Fruit fly (Drosophila melanogaster) whole organism, prepupa: ENCODE results near the gene CG15221.

Experiments
- Blimp-1 ChIP-seq: fragments of 200-800 bp; sonication (Bioruptor generic); optimal IDR thresholded peaks from 3 replicates; lab custom pipeline; 2017; ENCODE audit warnings: missing biosample characterization, missing genetic modification characterization, mild to moderate bottlenecking, moderate library complexity, missing genetic modification reagents
- CG15336 ChIP-seq: fragments of 200-800 bp; sonication (Bioruptor generic); IDR thresholded peaks from 2 replicates; pipeline ENCODE4 v1.3.6; 2022; ENCODE audit warnings: missing biosample characterization, missing genetic modification characterization
- CG16779 ChIP-seq: fragments of 200-800 bp; sonication (Bioruptor generic); optimal IDR thresholded peaks from 3 replicates; lab custom pipeline; 2017; ENCODE audit warnings: missing biosample characterization, mild to moderate bottlenecking, missing genetic modification characterization
- CG6854 ChIP-seq: fragments of 200-800 bp; sonication (Bioruptor generic); optimal IDR thresholded peaks from 2 replicates; lab custom pipeline; 2017; ENCODE audit warnings: missing biosample characterization, mild to moderate bottlenecking, missing genetic modification characterization
- CG8119 ChIP-seq: fragments of 200-800 bp; sonication (Bioruptor generic); IDR thresholded peaks from 3 replicates; pipeline ENCODE4 v1.3.6; 2022; ENCODE audit warnings: missing biosample characterization, missing genetic modification characterization
- CG8319 ChIP-seq: fragments of 200-800 bp; sonication (Bioruptor generic); optimal IDR thresholded peaks from 3 replicates; lab custom pipeline; 2016; ENCODE audit warnings: missing biosample characterization, missing genetic modification characterization
- Eip93F ChIP-seq: fragments of 200-800 bp; sonication (Bioruptor generic); optimal IDR thresholded peaks from 2 replicates; lab custom pipeline; 2016; ENCODE audit warnings: missing biosample characterization, mild to moderate bottlenecking, missing genetic modification characterization
- OdsH ChIP-seq: fragments of 200-800 bp; sonication (Bioruptor generic); optimal IDR thresholded peaks from 3 replicates; lab custom pipeline; 2016; ENCODE audit warnings: missing biosample characterization, missing genetic modification characterization
- cyc ChIP-seq: fragments of 200-800 bp; sonication (Bioruptor generic); optimal IDR thresholded peaks from 3 replicates; lab custom pipeline; 2016; ENCODE audit warnings: missing biosample characterization, missing genetic modification characterization
- eg ChIP-seq: fragments of 200-800 bp; sonication (Bioruptor generic); IDR thresholded peaks from 3 replicates; pipeline ENCODE4 v1.3.6; 2022; ENCODE audit warnings: missing biosample characterization, missing genetic modification characterization
- net ChIP-seq: fragments of 200-800 bp; sonication (Bioruptor generic); optimal IDR thresholded peaks from 3 replicates; lab custom pipeline; 2016; ENCODE audit warnings: missing biosample characterization, missing genetic modification characterization

DNA sequence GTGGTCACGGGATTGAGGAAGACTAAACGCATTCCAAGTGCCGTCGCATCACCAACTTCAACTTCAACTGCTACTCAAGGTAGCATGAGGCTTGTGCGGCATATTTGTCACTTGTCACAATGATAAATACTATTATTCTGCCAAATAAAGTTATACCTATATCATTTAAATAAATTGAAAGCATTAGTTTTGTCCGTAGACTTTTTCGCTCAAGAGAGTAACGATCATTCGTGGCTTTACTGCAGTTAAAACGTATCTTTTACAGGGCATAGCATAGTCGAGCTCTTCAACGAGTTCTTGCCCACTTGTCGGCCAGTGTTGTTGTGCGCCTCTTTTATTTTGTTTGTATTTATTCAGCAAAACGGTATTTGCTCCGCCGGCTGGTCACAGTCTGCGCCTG is 12.4 kb downstream of the CG15221 start:
- peak; percentile 57; the same call in 2 of the 3 replicates for TF ChIP-seq CG8119 (GFP tag; lab: Robert Waterston, UW)
- peak; percentile 53 for TF ChIP-seq OdsH (GFP tag; lab: Kevin White, UChicago)
- TF ChIP-seq net (GFP tag; lab: Kevin White, UChicago), result peak; percentile 2
- TF ChIP-seq CG6854, result no peak
- TF ChIP-seq cyc (GFP tag; lab: Kevin White, UChicago), result no peak
- TF ChIP-seq Eip93F, result no peak
- TF ChIP-seq Blimp-1, result no peak
- peak; percentile 77 for TF ChIP-seq CG15336
- no peak for TF ChIP-seq CG8319
- no peak for TF ChIP-seq CG16779
- TF ChIP-seq eg, result peak; percentile 52; the same call in 1 of the 3 replicates
